Worm (Caenorhabditis elegans): ENCODE measurements around the gene srh-223.

DNA sequence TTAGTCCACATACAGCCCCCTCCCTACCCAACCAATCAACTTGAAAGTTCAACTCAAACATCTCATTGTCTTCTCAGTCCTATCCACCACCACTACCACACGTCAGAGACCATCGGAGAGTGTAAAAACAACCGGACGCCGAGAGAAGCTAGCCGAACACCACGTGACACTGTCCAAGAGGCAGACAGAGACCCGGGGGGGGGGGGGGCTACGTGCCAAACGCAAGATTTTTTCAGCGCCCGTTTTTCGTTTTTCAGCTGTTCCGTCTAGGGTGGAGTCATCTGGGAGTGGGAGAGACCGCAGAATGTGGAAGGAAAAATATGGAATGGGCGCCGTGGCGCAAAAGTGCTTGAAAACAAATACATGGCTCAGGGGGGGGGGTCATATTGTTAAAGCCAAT, 44.2 kb downstream of the srh-223 start:
- TF ChIP-seq fkh-10 (GFP tag; optimal IDR thresholded peaks at IDR 0.05): no peak
- TF ChIP-seq sdc-2 (tag; optimal IDR thresholded peaks at IDR 0.05): no peak
- TF ChIP-seq pag-3 (tag; optimal IDR thresholded peaks at IDR 0.05; ENCODE audit: borderline replicate concordance): no peak
- TF ChIP-seq ceh-2 (tag; optimal IDR thresholded peaks at IDR 0.05): no peak
- TF ChIP-seq ceh-9 (tag; optimal IDR thresholded peaks at IDR 0.05): no peak
- TF ChIP-seq tbx-2 (tag; optimal IDR thresholded peaks at IDR 0.05): no peak
- no peak for TF ChIP-seq elt-2 (tag; optimal IDR thresholded peaks at IDR 0.05)
- TF ChIP-seq hlh-30 (tag; optimal IDR thresholded peaks at IDR 0.05; ENCODE audit: insufficient read depth): no peak
- no peak for TF ChIP-seq ttx-3 (tag; optimal IDR thresholded peaks at IDR 0.05)
- TF ChIP-seq unc-55 (GFP tag; optimal IDR thresholded peaks at IDR 0.05): no peak
- TF ChIP-seq nhr-11 (tag; optimal IDR thresholded peaks at IDR 0.05): no peak

All from whole organism, late embryonic.